Fruit fly (Drosophila melanogaster) whole organism, prepupa: ENCODE measurements around the gene CG6652.

Experiments
- CG31627 ChIP-seq: fragments of 200-800 bp; sonication (Bioruptor generic); optimal IDR thresholded peaks from 3 replicates; lab custom pipeline; 2016; ENCODE audit warnings: missing biosample characterization, missing genetic modification characterization
- CG32006 ChIP-seq: fragments of 200-800 bp; sonication (Bioruptor generic); optimal IDR thresholded peaks from 3 replicates; lab custom pipeline; 2017; ENCODE audit warnings: missing biosample characterization, mild to moderate bottlenecking, missing genetic modification characterization
- CG34406 ChIP-seq: fragments of 200-800 bp; sonication (Bioruptor generic); optimal IDR thresholded peaks from 3 replicates; lab custom pipeline; 2016; ENCODE audit warnings: missing biosample characterization, missing genetic modification characterization
- CG6163 ChIP-seq: fragments of 200-800 bp; sonication (Bioruptor generic); IDR thresholded peaks from 3 replicates; pipeline ENCODE4 v1.3.6; 2022; ENCODE audit warnings: missing biosample characterization, missing genetic modification characterization
- CG6808 ChIP-seq: fragments of 200-800 bp; sonication (Bioruptor generic); optimal IDR thresholded peaks from 3 replicates; lab custom pipeline; 2017; ENCODE audit warnings: missing biosample characterization, missing genetic modification characterization, mild to moderate bottlenecking, moderate library complexity, missing genetic modification reagents
- CG9139 ChIP-seq: fragments of 200-800 bp; sonication (Bioruptor generic); optimal IDR thresholded peaks from 3 replicates; lab custom pipeline; 2017; ENCODE audit warnings: missing biosample characterization, mild to moderate bottlenecking, missing genetic modification characterization
- Eip75B ChIP-seq: fragments of 200-800 bp; sonication (Bioruptor generic); optimal IDR thresholded peaks from 3 replicates; lab custom pipeline; 2016; ENCODE audit warnings: missing biosample characterization, missing genetic modification characterization
- Eip93F ChIP-seq: fragments of 200-800 bp; sonication (Bioruptor generic); optimal IDR thresholded peaks from 2 replicates; lab custom pipeline; 2016; ENCODE audit warnings: missing biosample characterization, mild to moderate bottlenecking, missing genetic modification characterization
- Ets96B ChIP-seq: fragments of 200-800 bp; optimal IDR thresholded peaks from 2 replicates; lab custom pipeline; 2019; ENCODE audit warnings: missing biosample characterization, mild to moderate bottlenecking, missing genetic modification characterization, moderate library complexity
- Lpt ChIP-seq: fragments of 200-800 bp; sonication (Bioruptor generic); optimal IDR thresholded peaks from 3 replicates; lab custom pipeline; 2016; ENCODE audit warnings: missing biosample characterization, missing genetic modification characterization
- Sox102F ChIP-seq: fragments of 200-800 bp; sonication (Bioruptor generic); optimal IDR thresholded peaks from 2 replicates; lab custom pipeline; 2016; ENCODE audit warnings: missing biosample characterization, mild to moderate bottlenecking, missing genetic modification characterization
- dsx ChIP-seq: fragments of 200-800 bp; optimal IDR thresholded peaks from 3 replicates; lab custom pipeline; 2019; ENCODE audit warnings: missing biosample characterization, mild to moderate bottlenecking, missing genetic modification characterization, moderate library complexity; ENCODE audit not compliant: poor library complexity, severe bottlenecking
- net ChIP-seq: fragments of 200-800 bp; sonication (Bioruptor generic); optimal IDR thresholded peaks from 3 replicates; lab custom pipeline; 2016; ENCODE audit warnings: missing biosample characterization, missing genetic modification characterization

DNA sequence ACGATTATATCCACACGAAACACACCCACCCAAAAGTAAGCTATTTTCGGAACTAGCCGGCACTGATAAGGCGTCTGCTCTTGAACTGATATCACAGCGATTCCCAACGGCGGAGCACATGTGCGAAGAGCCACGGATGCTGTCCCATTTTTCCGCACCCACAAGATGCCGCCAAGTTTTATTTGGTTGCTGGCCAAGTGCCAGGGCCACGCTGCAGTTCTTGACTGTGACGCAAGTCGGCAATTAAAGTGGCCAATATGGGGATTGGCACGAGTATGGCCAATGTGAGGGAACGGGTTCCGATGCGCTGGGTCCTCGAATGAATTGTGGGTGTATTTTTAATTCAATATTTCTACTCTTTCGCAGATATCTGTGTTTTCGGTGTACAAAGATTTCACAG is 31.3 kb upstream of the CG6652 start:
- TF ChIP-seq Sox102F (GFP tag; lab: Kevin White, UChicago) (no peak), CG31627 (GFP tag; lab: Kevin White, UChicago) (no peak), CG6808 (GFP tag; lab: Kevin White, UChicago) (no peak), net (no peak), Lpt (GFP tag; lab: Kevin White, UChicago) (no peak), Eip93F (no peak), CG34406 (no peak), CG32006 (no peak), dsx (GFP tag; lab: Kevin White, UChicago) (no peak), Ets96B (no peak), CG9139 (no peak), Eip75B (GFP tag; lab: Kevin White, UChicago) (no peak), CG6163 (no peak)
